Worm (Caenorhabditis elegans) whole organism, L2 larva: Measurements from ENCODE around the gene Y73C8C.12.

ENCODE experiments used
- dmd-4 ChIP-seq: sonication (generic microtip); optimal IDR thresholded peaks from 2 replicates; lab custom pipeline; 2017; ENCODE audit warnings: missing biosample characterization, missing genetic modification characterization
- elt-1 ChIP-seq: fragments of 150-350 bp; optimal IDR thresholded peaks from 2 replicates; lab custom pipeline; 2014; ENCODE audit warnings: missing biosample characterization, missing genetic modification characterization
- gmeb-1 ChIP-seq: fragments of 150-350 bp; optimal IDR thresholded peaks from 2 replicates; lab custom pipeline; 2014; ENCODE audit warnings: missing biosample characterization, missing genetic modification characterization
- mbf-1 ChIP-seq: sonication (generic microtip); optimal IDR thresholded peaks from 2 replicates; lab custom pipeline; 2017; ENCODE audit warnings: missing biosample characterization, missing genetic modification characterization
- nhr-237 ChIP-seq: fragments of 150-350 bp; optimal IDR thresholded peaks from 2 replicates; lab custom pipeline; 2014; ENCODE audit warnings: missing biosample characterization, missing genetic modification characterization
- snpc-4 ChIP-seq: fragments of 150-350 bp; optimal IDR thresholded peaks from 2 replicates; lab custom pipeline; 2014; ENCODE audit warnings: missing biosample characterization, missing genetic modification characterization
- unc-62 ChIP-seq: fragments of 150-350 bp; optimal IDR thresholded peaks from 2 replicates; lab custom pipeline; 2014; ENCODE audit warnings: missing biosample characterization, missing genetic modification reagents, missing genetic modification characterization
- ztf-11 ChIP-seq: sonication (generic microtip); optimal IDR thresholded peaks from 2 replicates; lab custom pipeline; 2017; ENCODE audit warnings: missing biosample characterization, missing genetic modification characterization
- ztf-4 ChIP-seq: fragments of 150-350 bp; optimal IDR thresholded peaks from 2 replicates; lab custom pipeline; 2014; ENCODE audit warnings: missing biosample characterization, missing genetic modification characterization

ce11 chrV:3138488-3138887 is 13.5 kb downstream of the Y73C8C.12 start, which contains the start of the genes irld-3 and F02C9.1:
- TF ChIP-seq snpc-4 (tag; lab: Kevin White, UChicago) (no peak), dmd-4 (tag; lab: Kevin White, UChicago) (no peak), ztf-4 (no peak), unc-62 (GFP tag; lab: Kevin White, UChicago) (no peak), nhr-237 (no peak), ztf-11 (tag; lab: Kevin White, UChicago) (no peak), gmeb-1 (tag; lab: Kevin White, UChicago) (no peak), elt-1 (tag; lab: Kevin White, UChicago) (no peak), mbf-1 (tag; lab: Kevin White, UChicago) (no peak)
